Fruit fly (Drosophila melanogaster) whole organism, embryonic: ENCODE measurements around the gene CG43245.

Experiments
- B-H1 ChIP-seq: fragments of 200-800 bp; sonication (Bioruptor generic); IDR thresholded peaks from 3 replicates; pipeline ENCODE4 v1.3.6; 2022; ENCODE audit warnings: missing biosample characterization, missing genetic modification characterization
- Bteb2 ChIP-seq: fragments of 200-800 bp; sonication (Bioruptor generic); optimal IDR thresholded peaks from 2 replicates; lab custom pipeline; 2016; ENCODE audit warnings: missing biosample characterization, missing genetic modification characterization
- CG10462 ChIP-seq: fragments of 200-800 bp; sonication (Bioruptor generic); optimal IDR thresholded peaks from 2 replicates; lab custom pipeline; 2016; ENCODE audit warnings: missing biosample characterization, missing genetic modification characterization
- CG10543 ChIP-seq: fragments of 200-800 bp; sonication (Bioruptor generic); optimal IDR thresholded peaks from 3 replicates; lab custom pipeline; 2017; ENCODE audit warnings: missing biosample characterization, mild to moderate bottlenecking, missing genetic modification characterization, moderate library complexity
- CG10654 ChIP-seq: fragments of 200-800 bp; sonication (Bioruptor generic); optimal IDR thresholded peaks from 2 replicates; lab custom pipeline; 2016; ENCODE audit warnings: missing biosample characterization, missing genetic modification characterization
- CG11696 ChIP-seq: fragments of 200-800 bp; sonication (Bioruptor generic); IDR thresholded peaks from 2 replicates; pipeline ENCODE4 v1.3.6; 2022; ENCODE audit warnings: missing biosample characterization, missing genetic modification characterization
- CG13894 ChIP-seq: fragments of 200-800 bp; sonication (Bioruptor generic); optimal IDR thresholded peaks from 3 replicates; lab custom pipeline; 2018; ENCODE audit warnings: missing biosample characterization, mild to moderate bottlenecking, missing genetic modification characterization, moderate library complexity
- CG14965 ChIP-seq: fragments of 200-800 bp; sonication (Bioruptor generic); optimal IDR thresholded peaks from 2 replicates; lab custom pipeline; 2016; ENCODE audit warnings: missing biosample characterization, missing genetic modification characterization, borderline replicate concordance
- CG2678 ChIP-seq: fragments of 200-800 bp; sonication (Bioruptor generic); optimal IDR thresholded peaks from 3 replicates; lab custom pipeline; 2019; ENCODE audit warnings: missing biosample characterization, mild to moderate bottlenecking, missing genetic modification characterization, moderate library complexity
- CG30431 ChIP-seq: fragments of 200-800 bp; sonication (Bioruptor generic); optimal IDR thresholded peaks from 2 replicates; lab custom pipeline; 2017; ENCODE audit warnings: missing biosample characterization, missing genetic modification characterization
- CG3065 ChIP-seq: fragments of 200-800 bp; sonication (Bioruptor generic); optimal IDR thresholded peaks from 2 replicates; lab custom pipeline; 2016; ENCODE audit warnings: missing biosample characterization, missing genetic modification characterization
- CG34376 ChIP-seq: fragments of 200-800 bp; sonication (Bioruptor generic); optimal IDR thresholded peaks from 2 replicates; lab custom pipeline; 2018; ENCODE audit warnings: missing biosample characterization, mild to moderate bottlenecking, missing genetic modification characterization
- CG6689 ChIP-seq: fragments of 200-800 bp; sonication (Bioruptor generic); IDR thresholded peaks from 2 replicates; pipeline ENCODE4 v1.3.6; 2022; ENCODE audit warnings: missing biosample characterization, missing genetic modification characterization
- CG7271 ChIP-seq: fragments of 200-800 bp; sonication (Bioruptor generic); optimal IDR thresholded peaks from 2 replicates; lab custom pipeline; 2018; ENCODE audit warnings: missing biosample characterization, mild to moderate bottlenecking, missing genetic modification characterization, moderate library complexity
- CG8924 ChIP-seq: fragments of 200-800 bp; optimal IDR thresholded peaks from 3 replicates; lab custom pipeline; 2019; ENCODE audit warnings: missing biosample characterization, mild to moderate bottlenecking, missing genetic modification characterization, moderate library complexity
- CG8944 ChIP-seq: fragments of 200-800 bp; sonication (Bioruptor generic); optimal IDR thresholded peaks from 3 replicates; lab custom pipeline; 2016; ENCODE audit warnings: missing biosample characterization, missing genetic modification characterization
- D19B ChIP-seq: fragments of 200-800 bp; sonication (Bioruptor generic); optimal IDR thresholded peaks from 2 replicates; lab custom pipeline; 2017; ENCODE audit warnings: missing biosample characterization, mild to moderate bottlenecking, missing genetic modification characterization
- Dbx ChIP-seq: fragments of 200-800 bp; sonication (Bioruptor generic); IDR thresholded peaks from 3 replicates; pipeline ENCODE4 v1.3.6; 2022; ENCODE audit warnings: missing biosample characterization, missing genetic modification characterization
- Hmx ChIP-seq: fragments of 200-800 bp; sonication (Bioruptor generic); optimal IDR thresholded peaks from 2 replicates; lab custom pipeline; 2016; ENCODE audit warnings: missing biosample characterization, missing genetic modification characterization
- Hr78 ChIP-seq, 2 experiments: fragments of 200-800 bp in 1 of 2; fragments of >200 bp in 1 of 2; sonication (Bioruptor generic) in 1 of 2; optimal IDR thresholded peaks; 2 replicates each; lab custom pipeline; 2017 to 2019; ENCODE audit warnings: missing biosample characterization in 2 of 2, missing genetic modification characterization in 2 of 2, mild to moderate bottlenecking in 1 of 2, moderate library complexity in 1 of 2
- MTF-1 ChIP-seq: fragments of 200-800 bp; sonication (Bioruptor generic); optimal IDR thresholded peaks from 2 replicates; lab custom pipeline; 2018; ENCODE audit warnings: missing biosample characterization, mild to moderate bottlenecking, missing genetic modification characterization, borderline replicate concordance
- Meics ChIP-seq: fragments of 200-800 bp; sonication (Bioruptor generic); optimal IDR thresholded peaks from 2 replicates; lab custom pipeline; 2017; ENCODE audit warnings: missing biosample characterization, mild to moderate bottlenecking, missing genetic modification characterization
- NFAT ChIP-seq: fragments of 200-800 bp; sonication (Bioruptor generic); IDR thresholded peaks from 2 replicates; pipeline ENCODE4 v1.3.6; 2022; ENCODE audit warnings: missing biosample characterization, missing genetic modification characterization
- Taf1 ChIP-seq: fragments of 200-800 bp; sonication (Bioruptor generic); IDR thresholded peaks from 2 replicates; pipeline ENCODE4 v1.3.6; 2022; ENCODE audit warnings: missing biosample characterization, missing genetic modification characterization
- Xrp1 ChIP-seq: fragments of 200-800 bp; sonication (Bioruptor generic); IDR thresholded peaks from 2 replicates; pipeline ENCODE4 v1.3.6; 2022; ENCODE audit warnings: missing biosample characterization, missing genetic modification characterization
- al ChIP-seq: fragments of 200-800 bp; sonication (Bioruptor generic); IDR thresholded peaks from 2 replicates; pipeline ENCODE4 v1.3.6; 2022; ENCODE audit warnings: missing biosample characterization, missing genetic modification characterization
- ara ChIP-seq: fragments of 200-800 bp; sonication (Bioruptor generic); IDR thresholded peaks from 2 replicates; pipeline ENCODE4 v1.3.6; 2022; ENCODE audit warnings: missing biosample characterization, missing genetic modification characterization
- bowl ChIP-seq: fragments of 200-800 bp; sonication (Bioruptor generic); IDR thresholded peaks from 2 replicates; pipeline ENCODE4 v1.3.6; 2022; ENCODE audit warnings: missing biosample characterization, missing genetic modification characterization
- caup ChIP-seq: fragments of 200-800 bp; sonication (Bioruptor generic); optimal IDR thresholded peaks from 3 replicates; lab custom pipeline; 2017; ENCODE audit warnings: missing biosample characterization, mild to moderate bottlenecking, missing genetic modification characterization, moderate library complexity; ENCODE audit not compliant: severe bottlenecking
- corto ChIP-seq: fragments of 200-800 bp; sonication (Bioruptor generic); optimal IDR thresholded peaks from 2 replicates; lab custom pipeline; 2016; ENCODE audit warnings: missing biosample characterization, mild to moderate bottlenecking, missing genetic modification characterization, moderate library complexity
- dysf ChIP-seq: fragments of 200-800 bp; sonication (Bioruptor generic); IDR thresholded peaks from 3 replicates; pipeline ENCODE4 v1.3.6; 2022; ENCODE audit warnings: missing biosample characterization, missing genetic modification characterization
- exex ChIP-seq: fragments of 200-800 bp; sonication (Bioruptor generic); optimal IDR thresholded peaks from 4 replicates; lab custom pipeline; 2018; ENCODE audit warnings: missing biosample characterization, mild to moderate bottlenecking, missing genetic modification characterization, moderate library complexity
- fru ChIP-seq: fragments of >200 bp; optimal IDR thresholded peaks from 2 replicates; lab custom pipeline; 2017
- grn ChIP-seq: fragments of 200-800 bp; sonication (Bioruptor generic); optimal IDR thresholded peaks from 3 replicates; lab custom pipeline; 2017; ENCODE audit warnings: missing biosample characterization, missing genetic modification characterization
- gsb-n ChIP-seq: fragments of 200-800 bp; sonication (Bioruptor generic); optimal IDR thresholded peaks from 3 replicates; lab custom pipeline; 2018; ENCODE audit warnings: missing biosample characterization, mild to moderate bottlenecking, missing genetic modification characterization
- ind ChIP-seq: fragments of 200-800 bp; sonication (Bioruptor generic); optimal IDR thresholded peaks from 3 replicates; lab custom pipeline; 2016; ENCODE audit warnings: missing biosample characterization, missing genetic modification characterization
- jumu ChIP-seq: fragments of 200-800 bp; sonication (Bioruptor generic); optimal IDR thresholded peaks from 3 replicates; lab custom pipeline; 2016; ENCODE audit warnings: missing biosample characterization, missing genetic modification characterization
- lov ChIP-seq, 2 experiments: fragments of 200-800 bp in 1 of 2; fragments of >200 bp in 1 of 2; sonication (Bioruptor generic) in 1 of 2; IDR thresholded peaks in 1 of 2; optimal IDR thresholded peaks in 1 of 2; 2 replicates in 1 of 2; 3 replicates in 1 of 2; pipeline versions ENCODE4 v1.3.6 to Lab custom; 2017 to 2022; ENCODE audit warnings: missing biosample characterization in 1 of 2, missing genetic modification characterization in 1 of 2
- mirr ChIP-seq: fragments of 200-800 bp; sonication (Bioruptor generic); optimal IDR thresholded peaks from 3 replicates; lab custom pipeline; 2018; ENCODE audit warnings: missing biosample characterization, mild to moderate bottlenecking, missing genetic modification characterization
- nmo ChIP-seq: fragments of 200-800 bp; sonication (Bioruptor generic); optimal IDR thresholded peaks from 2 replicates; lab custom pipeline; 2018; ENCODE audit warnings: missing biosample characterization, mild to moderate bottlenecking, missing genetic modification characterization, moderate library complexity
- pan ChIP-seq, 4 experiments: fragments of >200 bp in 3 of 4; fragments of 200-800 bp in 1 of 4; sonication (Bioruptor generic) in 1 of 4; optimal IDR thresholded peaks in 3 of 4; IDR thresholded peaks in 1 of 4; 2 replicates each; pipeline versions ENCODE4 v1.3.6 to Lab custom; 2017 to 2022; ENCODE audit warnings: missing biosample characterization in 2 of 4, missing genetic modification characterization in 2 of 4, mixed read lengths in 1 of 4
- peb ChIP-seq: fragments of 200-800 bp; sonication (Bioruptor generic); IDR thresholded peaks from 2 replicates; pipeline ENCODE4 v1.3.6; 2022; ENCODE audit warnings: missing biosample characterization, missing genetic modification characterization
- pum ChIP-seq: fragments of 200-800 bp; sonication (Bioruptor generic); optimal IDR thresholded peaks from 2 replicates; lab custom pipeline; 2016; ENCODE audit warnings: missing biosample characterization, missing genetic modification characterization
- sens-2 ChIP-seq: fragments of 200-800 bp; sonication (Bioruptor generic); IDR thresholded peaks from 2 replicates; pipeline ENCODE4 v1.3.6; 2022; ENCODE audit warnings: missing biosample characterization, missing genetic modification characterization
- sob ChIP-seq: fragments of 200-800 bp; sonication (Bioruptor generic); IDR thresholded peaks from 2 replicates; pipeline ENCODE4 v1.3.6; 2022; ENCODE audit warnings: missing biosample characterization, missing genetic modification characterization
- stc ChIP-seq: fragments of 200-800 bp; sonication (Bioruptor generic); IDR thresholded peaks from 2 replicates; pipeline ENCODE4 v1.3.6; 2022; ENCODE audit warnings: missing biosample characterization, missing genetic modification characterization
- tio ChIP-seq: fragments of 200-800 bp; sonication (Bioruptor generic); optimal IDR thresholded peaks from 2 replicates; lab custom pipeline; 2017; ENCODE audit warnings: missing biosample characterization, missing genetic modification characterization, inconsistent platforms
- yki ChIP-seq: fragments of >200 bp; optimal IDR thresholded peaks from 3 replicates; lab custom pipeline; 2018
- zen ChIP-seq: fragments of 200-800 bp; sonication (Bioruptor generic); optimal IDR thresholded peaks from 3 replicates; lab custom pipeline; 2018; ENCODE audit warnings: missing biosample characterization, mild to moderate bottlenecking, missing genetic modification characterization, moderate library complexity

Gene CG43245

dm6 chr3L:10767181-10768095 lies 4.3 kb upstream of the CG43245 start (continued):
- TF ChIP-seq CG13894 (tag; lab: Kevin White, UChicago) = no peak
- no peak for TF ChIP-seq Meics
- TF ChIP-seq peb (GFP tag; lab: Robert Waterston, UW) = no peak
- TF ChIP-seq CG14965 (GFP tag; lab: Kevin White, UChicago) = no peak
- TF ChIP-seq CG8924 (tag; lab: Kevin White, UChicago) = peak; percentile 66
- peak; percentile 83 for TF ChIP-seq nmo (GFP tag; lab: Kevin White, UChicago)
- TF ChIP-seq CG11696 = no peak
- peak; percentile 69 for TF ChIP-seq gsb-n (tag; lab: Kevin White, UChicago)
- no peak for TF ChIP-seq al (GFP tag; lab: Robert Waterston, UW)
- no peak for TF ChIP-seq fru (lab: Kevin White, UChicago)
- no peak for TF ChIP-seq sens-2 (GFP tag; lab: Robert Waterston, UW)
- no peak for TF ChIP-seq CG10654 (GFP tag; lab: Kevin White, UChicago)
- TF ChIP-seq CG7271 = no peak
- no peak for TF ChIP-seq CG34376 (GFP tag; lab: Kevin White, UChicago)
- TF ChIP-seq ara (GFP tag; lab: Robert Waterston, UW) = no peak
- TF ChIP-seq B-H1 = no peak
- TF ChIP-seq CG10543 = no peak
- TF ChIP-seq pum (GFP tag; lab: Kevin White, UChicago) = no peak
- TF ChIP-seq sob (GFP tag; lab: Robert Waterston, UW) = no peak
- TF ChIP-seq zen (tag; lab: Kevin White, UChicago) = no peak
- TF ChIP-seq CG30431 (GFP tag; lab: Kevin White, UChicago) = no peak
- TF ChIP-seq CG8944 = no peak
- peak; percentile 77 for TF ChIP-seq CG2678 (tag; lab: Kevin White, UChicago)
- no peak for TF ChIP-seq caup (GFP tag; lab: Kevin White, UChicago)
- TF ChIP-seq jumu = no peak
- peak; percentile 34; the same call in 1 of the 2 replicates for TF ChIP-seq CG6689 (GFP tag; lab: Robert Waterston, UW)
- no peak for TF ChIP-seq NFAT (GFP tag; lab: Robert Waterston, UW)
- TF ChIP-seq CG3065 (GFP tag; lab: Kevin White, UChicago) = no peak
- no peak for TF ChIP-seq ind (GFP tag; lab: Kevin White, UChicago)
- no peak for TF ChIP-seq tio (GFP tag; lab: Kevin White, UChicago)
- TF ChIP-seq pan (optimal IDR thresholded peaks at IDR 0.05; lab: Kevin White, UChicago) = no peak
- no peak for TF ChIP-seq pan (GFP tag; optimal IDR thresholded peaks at IDR 0.05 in 1 of 2, IDR thresholded peaks at IDR 0.05 in 1 of 2)
- no peak for TF ChIP-seq D19B
- TF ChIP-seq lov (optimal IDR thresholded peaks at IDR 0.05; lab: Kevin White, UChicago) = no peak
- TF ChIP-seq lov (GFP tag; IDR thresholded peaks at IDR 0.05; lab: Robert Waterston, UW) = no peak
- no peak for TF ChIP-seq mirr (GFP tag; lab: Kevin White, UChicago)
- TF ChIP-seq Xrp1 (GFP tag; lab: Robert Waterston, UW) = peak; percentile 23; the same call in 1 of the 2 replicates
- no peak for TF ChIP-seq yki
- peak; percentile 13; the same call in 1 of the 3 replicates for TF ChIP-seq dysf (GFP tag; lab: Robert Waterston, UW)
- no peak for TF ChIP-seq Bteb2 (GFP tag; lab: Kevin White, UChicago)
- TF ChIP-seq MTF-1 (GFP tag; lab: Kevin White, UChicago) = no peak
- no peak for TF ChIP-seq Hmx
- no peak for TF ChIP-seq Taf1 (GFP tag; lab: Robert Waterston, UW)
- no peak for TF ChIP-seq grn (GFP tag; lab: Kevin White, UChicago)
- TF ChIP-seq stc = no peak
- no peak for TF ChIP-seq bowl (GFP tag; lab: Robert Waterston, UW)
- no peak for TF ChIP-seq exex (tag; lab: Kevin White, UChicago)
- 0 out of 3 replicates have a peak, but pooled peaks have one; percentile 35 for TF ChIP-seq Dbx (GFP tag; lab: Robert Waterston, UW)
- TF ChIP-seq corto (GFP tag; lab: Kevin White, UChicago) = no peak
- TF ChIP-seq CG10462 (GFP tag; lab: Kevin White, UChicago) = no peak
- no peak for TF ChIP-seq Hr78 (GFP tag; optimal IDR thresholded peaks at IDR 0.05; lab: Kevin White, UChicago)
